Worm (Caenorhabditis elegans): ENCODE results near the gene Y39A1A.16.

DNA sequence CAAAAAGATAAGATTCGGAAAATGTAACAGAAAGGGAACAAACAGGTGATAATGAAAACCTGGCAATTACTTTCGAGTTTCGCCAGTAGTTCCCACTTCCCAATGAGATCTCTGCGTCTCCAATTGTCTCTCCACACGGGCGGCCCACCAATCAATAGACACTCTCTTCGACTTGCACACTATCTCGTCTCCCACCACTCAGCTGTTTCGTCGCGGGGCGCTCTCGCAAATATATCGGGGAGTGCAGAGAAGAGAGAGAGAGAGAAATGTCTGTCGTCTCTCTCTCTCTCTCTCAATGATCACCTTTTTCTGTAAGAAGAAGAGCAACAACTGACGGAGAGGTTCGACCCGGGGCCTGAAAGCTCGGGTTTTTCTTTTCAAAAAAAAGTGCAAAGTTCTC, 41.1 kb downstream of the Y39A1A.16 start:
- TF ChIP-seq snpc-4 (tag; optimal IDR thresholded peaks at IDR 0.05) (no peak), zip-2 (tag; optimal IDR thresholded peaks at IDR 0.05) (no peak), mdl-1 (tag; optimal IDR thresholded peaks at IDR 0.05) (peak; percentile 17 to 53), nhr-6 (tag; optimal IDR thresholded peaks at IDR 0.05) (peak; percentile 17)
